Worm (Caenorhabditis elegans) whole organism, late embryonic: ENCODE measurements around the gene K08E4.3.

ENCODE experiments used
- C08G9.2 ChIP-seq: sonication (generic microtip); optimal IDR thresholded peaks from 2 replicates; lab custom pipeline; 2016; ENCODE audit warnings: mild to moderate bottlenecking, missing genetic modification characterization, moderate library complexity, missing compliant biosample characterization
- F13H6.1 ChIP-seq: sonication (generic microtip); optimal IDR thresholded peaks from 2 replicates; lab custom pipeline; 2016; ENCODE audit warnings: missing genetic modification characterization, missing compliant biosample characterization
- K02D7.2 ChIP-seq: sonication (generic microtip); optimal IDR thresholded peaks from 2 replicates; lab custom pipeline; 2017; ENCODE audit warnings: mild to moderate bottlenecking, missing genetic modification characterization, missing compliant biosample characterization
- ahr-1 ChIP-seq: sonication (generic microtip); optimal IDR thresholded peaks from 2 replicates; lab custom pipeline; 2016; ENCODE audit warnings: missing genetic modification characterization, missing compliant biosample characterization
- ama-1 ChIP-seq: fragments of 150-350 bp; optimal IDR thresholded peaks from 2 replicates; lab custom pipeline; 2014
- ceh-14 ChIP-seq: sonication (generic microtip); optimal IDR thresholded peaks from 2 replicates; lab custom pipeline; 2016; ENCODE audit warnings: missing genotype, missing genetic modification characterization, missing compliant biosample characterization
- ceh-2 ChIP-seq: sonication (generic microtip); optimal IDR thresholded peaks from 2 replicates; lab custom pipeline; 2016; ENCODE audit warnings: missing genotype, missing genetic modification characterization, missing compliant biosample characterization
- ceh-24 ChIP-seq: sonication (generic microtip); optimal IDR thresholded peaks from 2 replicates; lab custom pipeline; 2016; ENCODE audit warnings: mild to moderate bottlenecking, missing genetic modification characterization, missing compliant biosample characterization
- ceh-31 ChIP-seq: sonication (generic microtip); optimal IDR thresholded peaks from 2 replicates; lab custom pipeline; 2016; ENCODE audit warnings: missing genetic modification characterization, missing compliant biosample characterization
- ceh-34 ChIP-seq: sonication (generic microtip); optimal IDR thresholded peaks from 2 replicates; lab custom pipeline; 2016; ENCODE audit warnings: mild to moderate bottlenecking, missing genetic modification characterization, missing compliant biosample characterization
- ceh-45 ChIP-seq: fragments of 200-800 bp; sonication (Bioruptor generic); IDR thresholded peaks from 2 replicates; pipeline ENCODE4 v1.3.6; 2022; ENCODE audit warnings: missing genetic modification reagents, missing genetic modification characterization, missing compliant biosample characterization
- dve-1 ChIP-seq: sonication (generic microtip); optimal IDR thresholded peaks from 2 replicates; lab custom pipeline; 2017; ENCODE audit warnings: antibody characterized with exemption, mild to moderate bottlenecking, missing genetic modification characterization, missing compliant biosample characterization
- elt-2 ChIP-seq: sonication (generic microtip); optimal IDR thresholded peaks from 2 replicates; lab custom pipeline; 2016; ENCODE audit warnings: missing genetic modification reagents, missing genetic modification characterization, missing compliant biosample characterization
- elt-4 ChIP-seq: sonication (generic microtip); optimal IDR thresholded peaks from 2 replicates; lab custom pipeline; 2016; ENCODE audit warnings: missing genetic modification characterization, missing compliant biosample characterization
- eyg-1 ChIP-seq: sonication (generic microtip); optimal IDR thresholded peaks from 2 replicates; lab custom pipeline; 2016; ENCODE audit warnings: missing genotype, missing genetic modification characterization, missing compliant biosample characterization
- fax-1 ChIP-seq: sonication (generic microtip); optimal IDR thresholded peaks from 2 replicates; lab custom pipeline; 2016; ENCODE audit warnings: missing genotype, missing genetic modification characterization, missing compliant biosample characterization
- fkh-6 ChIP-seq: sonication (generic microtip); optimal IDR thresholded peaks from 2 replicates; lab custom pipeline; 2016; ENCODE audit warnings: missing genetic modification characterization, missing compliant biosample characterization
- gmeb-2 ChIP-seq: sonication (generic microtip); optimal IDR thresholded peaks from 2 replicates; lab custom pipeline; 2016; ENCODE audit warnings: missing genetic modification characterization, inconsistent platforms, missing compliant biosample characterization
- hlh-15 ChIP-seq: sonication (generic microtip); optimal IDR thresholded peaks from 2 replicates; lab custom pipeline; 2016; ENCODE audit warnings: missing genetic modification characterization, missing compliant biosample characterization
- hlh-30 ChIP-seq: sonication (generic microtip); optimal IDR thresholded peaks from 2 replicates; lab custom pipeline; 2017; ENCODE audit warnings: antibody characterized with exemption, missing genetic modification characterization, missing compliant biosample characterization; ENCODE audit not compliant: insufficient read depth
- hlh-6 ChIP-seq: sonication (generic microtip); optimal IDR thresholded peaks from 2 replicates; lab custom pipeline; 2016; ENCODE audit warnings: missing genotype, missing genetic modification characterization, missing compliant biosample characterization
- lim-6 ChIP-seq: sonication (generic microtip); optimal IDR thresholded peaks from 2 replicates; lab custom pipeline; 2016; ENCODE audit warnings: missing genetic modification characterization, missing compliant biosample characterization
- madf-2 ChIP-seq: sonication (generic microtip); optimal IDR thresholded peaks from 2 replicates; lab custom pipeline; 2017; ENCODE audit warnings: missing genetic modification characterization, missing compliant biosample characterization
- nfya-1 ChIP-seq: sonication (generic microtip); optimal IDR thresholded peaks from 2 replicates; lab custom pipeline; 2017; ENCODE audit warnings: missing genetic modification characterization, mild to moderate bottlenecking, missing compliant biosample characterization, antibody characterized with exemption, moderate library complexity
- nhr-11 ChIP-seq: fragments of 150-350 bp; optimal IDR thresholded peaks from 2 replicates; lab custom pipeline; 2014; ENCODE audit warnings: missing biosample characterization, missing genetic modification characterization
- npax-4 ChIP-seq: sonication (generic microtip); optimal IDR thresholded peaks from 2 replicates; lab custom pipeline; 2016; ENCODE audit warnings: missing genetic modification characterization, missing compliant biosample characterization
- pax-1 ChIP-seq: fragments of 150-350 bp; optimal IDR thresholded peaks from 2 replicates; lab custom pipeline; 2014; ENCODE audit warnings: missing biosample characterization, missing genetic modification characterization
- pha-2 ChIP-seq: sonication (generic microtip); optimal IDR thresholded peaks from 2 replicates; lab custom pipeline; 2017; ENCODE audit warnings: mild to moderate bottlenecking, missing genetic modification characterization, missing compliant biosample characterization
- pha-4 ChIP-seq: fragments of 150-350 bp; optimal IDR thresholded peaks from 2 replicates; lab custom pipeline; 2018; ENCODE audit warnings: missing biosample characterization, missing genetic modification reagents, missing genetic modification characterization
- pqm-1 ChIP-seq: sonication (generic microtip); optimal IDR thresholded peaks from 2 replicates; lab custom pipeline; 2016; ENCODE audit warnings: missing genetic modification characterization, missing compliant biosample characterization
- pros-1 ChIP-seq: fragments of 150-350 bp; optimal IDR thresholded peaks from 2 replicates; lab custom pipeline; 2014; ENCODE audit warnings: missing biosample characterization, missing genetic modification reagents, missing genetic modification characterization
- ref-2 ChIP-seq: sonication (generic microtip); optimal IDR thresholded peaks from 2 replicates; lab custom pipeline; 2016; ENCODE audit warnings: missing genetic modification characterization, missing compliant biosample characterization
- rnt-1 ChIP-seq: sonication (generic microtip); optimal IDR thresholded peaks from 2 replicates; lab custom pipeline; 2016; ENCODE audit warnings: missing genetic modification characterization, missing compliant biosample characterization
- sox-2 ChIP-seq: fragments of 200-800 bp; sonication (Bioruptor generic); IDR thresholded peaks from 2 replicates; pipeline ENCODE4 v1.3.6; 2022; ENCODE audit warnings: missing genetic modification reagents, missing genetic modification characterization, missing compliant biosample characterization
- sox-4 ChIP-seq: sonication (generic microtip); optimal IDR thresholded peaks from 2 replicates; lab custom pipeline; 2017; ENCODE audit warnings: mild to moderate bottlenecking, missing genetic modification characterization, inconsistent platforms, missing compliant biosample characterization
- syd-9 ChIP-seq: sonication (generic microtip); optimal IDR thresholded peaks from 2 replicates; lab custom pipeline; 2016; ENCODE audit warnings: mild to moderate bottlenecking, missing genetic modification characterization, moderate library complexity, missing compliant biosample characterization
- unc-42 ChIP-seq: sonication (generic microtip); optimal IDR thresholded peaks from 2 replicates; lab custom pipeline; 2016; ENCODE audit warnings: missing genotype, missing genetic modification characterization, missing compliant biosample characterization
- unc-55 ChIP-seq: sonication (generic microtip); optimal IDR thresholded peaks from 2 replicates; lab custom pipeline; 2017; ENCODE audit warnings: missing biosample characterization, missing genetic modification reagents, missing genetic modification characterization
- unc-86 ChIP-seq: sonication (generic microtip); optimal IDR thresholded peaks from 2 replicates; lab custom pipeline; 2016; ENCODE audit warnings: missing genetic modification characterization, missing compliant biosample characterization

The K08E4.3 gene

DNA sequence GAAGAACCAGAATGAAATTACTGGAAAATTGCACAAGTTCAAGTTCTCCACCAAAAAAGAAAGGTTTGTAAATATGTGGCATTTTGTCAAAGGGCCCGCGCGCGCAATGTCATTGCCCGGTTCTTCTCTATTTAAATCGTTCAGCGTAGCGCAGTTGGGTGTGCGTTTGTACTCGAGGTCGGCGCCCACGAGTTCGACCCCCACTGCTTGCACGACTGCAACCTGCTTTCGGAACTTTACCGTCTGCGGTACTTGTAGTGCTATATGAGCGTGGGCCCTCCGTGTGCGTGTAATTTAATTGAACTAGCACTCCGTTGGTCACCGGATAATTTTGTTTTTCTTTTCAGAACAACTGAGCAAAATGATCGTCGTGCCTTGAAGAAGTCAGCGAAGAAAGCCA, 29.0 kb downstream of the K08E4.3 start (continued):
- TF ChIP-seq ceh-14: peak; percentile 28
- TF ChIP-seq K02D7.2: peak; percentile 51
- no peak for TF ChIP-seq pax-1 (tag; lab: Kevin White, UChicago)
- TF ChIP-seq dve-1: no peak
- TF ChIP-seq ceh-24: peak; percentile 22
- no peak for TF ChIP-seq unc-42 (tag; lab: Kevin White, UChicago)
- peak; percentile 65 for TF ChIP-seq ceh-2
- no peak for TF ChIP-seq pha-4 (tag; lab: Kevin White, UChicago)
- TF ChIP-seq elt-4: no peak
- TF ChIP-seq pha-2 (tag; lab: Kevin White, UChicago): peak; percentile 60
- no peak for TF ChIP-seq nhr-11
- peak; percentile 68 for TF ChIP-seq hlh-30 (tag; lab: Kevin White, UChicago)
- no peak for TF ChIP-seq unc-55 (GFP tag; lab: Kevin White, UChicago)
- no peak for TF ChIP-seq ama-1 (lab: Kevin White, UChicago)
- peak; percentile 25; the same call in 1 of the 2 replicates for TF ChIP-seq sox-2
- TF ChIP-seq F13H6.1 (tag; lab: Kevin White, UChicago): no peak

DNA sequence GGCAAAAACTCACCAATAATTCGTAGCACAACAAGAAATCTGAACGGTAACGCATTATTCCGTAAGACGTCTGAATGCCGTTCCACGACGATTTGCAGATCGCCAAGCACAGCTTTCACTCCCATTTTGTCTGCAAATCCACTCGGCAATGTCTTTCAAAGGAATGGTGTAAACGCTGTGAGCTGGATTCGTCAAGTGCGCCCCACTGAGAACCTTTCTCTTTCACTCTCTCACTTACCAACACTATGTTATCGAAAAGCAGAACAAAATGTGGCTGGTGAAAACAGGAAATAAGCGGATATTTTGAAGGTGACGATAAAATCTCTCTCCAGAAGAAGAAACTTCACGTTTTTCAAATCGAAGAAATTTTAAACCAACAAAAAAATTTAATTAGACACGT, 31.4 kb downstream of the K08E4.3 start:
- TF ChIP-seq ama-1 (lab: Kevin White, UChicago) (peak; percentile 73), ceh-31 (peak; percentile 35), fax-1 (tag; lab: Kevin White, UChicago) (no peak), nfya-1 (peak; percentile 52)

DNA sequence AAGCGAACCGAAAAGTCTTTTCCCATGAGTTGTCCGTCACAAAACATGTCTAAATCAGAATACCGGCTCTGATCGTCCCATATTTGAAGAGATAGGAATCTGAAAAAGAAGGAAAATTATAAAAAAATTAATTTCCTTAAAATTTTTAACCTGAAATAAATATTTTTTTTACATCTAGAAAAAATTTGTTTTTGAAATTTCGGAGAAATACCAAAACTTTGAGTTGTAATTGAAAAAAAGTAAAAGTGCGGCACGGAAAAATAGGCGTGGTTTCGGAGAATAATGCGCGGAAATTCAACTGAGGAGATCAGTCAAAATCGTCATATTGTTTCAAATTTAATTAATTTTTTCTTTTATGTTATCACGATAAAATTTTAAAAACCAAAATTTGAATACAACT, 32.0 kb downstream of the K08E4.3 start, which contains the start of gene F11A10.6:
F11A10.6 (minus strand) TSS at position 101 of the 400 bp plus-strand sequence.
- TF ChIP-seq hlh-15 (tag; lab: Kevin White, UChicago): no peak
- no peak for TF ChIP-seq madf-2 (tag; lab: Kevin White, UChicago)
- TF ChIP-seq ref-2 (tag; lab: Kevin White, UChicago): no peak
- TF ChIP-seq dve-1: no peak
- TF ChIP-seq gmeb-2 (tag; lab: Kevin White, UChicago): no peak
- TF ChIP-seq, all 69 proteins: peak for 0

DNA sequence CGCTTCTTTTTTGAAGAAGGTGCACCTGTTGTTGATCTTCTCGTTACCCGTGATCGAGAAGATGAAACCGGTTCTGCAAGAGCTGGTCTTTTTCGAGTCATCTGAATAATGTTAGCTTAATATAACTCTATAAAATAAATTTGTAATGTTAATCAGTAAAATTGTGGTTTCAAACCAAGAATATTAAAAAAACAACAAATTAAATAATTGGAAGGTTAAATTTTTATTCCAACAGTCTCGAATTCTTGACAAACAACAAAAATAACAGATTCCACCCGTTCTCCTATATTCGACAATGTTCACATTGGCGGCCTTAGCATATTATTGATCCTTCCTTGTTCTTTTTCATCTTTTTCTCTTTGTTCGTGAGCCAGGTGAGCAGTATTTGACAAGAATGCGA, 34.6 kb downstream of the K08E4.3 start, which contains the start of gene mig-32:
mig-32 (minus strand) TSS at position 101 of the 400 bp plus-strand sequence.
- TF ChIP-seq nfya-1: no peak

DNA sequence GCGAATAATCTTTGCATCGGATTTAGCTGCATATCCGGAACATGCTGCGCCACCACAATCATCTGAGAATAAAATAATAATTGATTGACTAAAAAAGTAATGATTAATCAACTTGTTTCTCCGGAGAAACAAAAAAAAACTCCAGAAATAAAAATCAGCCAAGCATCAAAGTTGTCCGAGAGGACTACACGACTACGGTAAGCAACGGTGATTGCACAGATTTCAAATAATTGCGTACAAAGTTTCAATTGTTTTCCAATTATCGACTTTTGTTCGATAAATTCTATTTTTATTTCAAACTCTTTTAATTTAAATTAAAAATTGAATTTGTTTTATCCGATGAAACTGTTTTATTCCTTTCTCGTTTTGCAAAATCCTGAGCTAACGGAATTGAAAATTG, 35.8 kb downstream of the K08E4.3 start, which contains the start of gene cpsf-4:
cpsf-4 (minus strand) TSS at position 62 of the 400 bp plus-strand sequence.
- TF ChIP-seq npax-4 (tag; lab: Kevin White, UChicago) (no peak), C08G9.2 (tag; lab: Kevin White, UChicago) (no peak), sox-4 (tag; lab: Kevin White, UChicago) (no peak), unc-86 (tag; lab: Kevin White, UChicago) (no peak), eyg-1 (tag; lab: Kevin White, UChicago) (no peak), ahr-1 (no peak), unc-42 (tag; lab: Kevin White, UChicago) (no peak), pqm-1 (tag; lab: Kevin White, UChicago) (no peak), ceh-34 (tag; lab: Kevin White, UChicago) (no peak), elt-2 (no peak), lim-6 (tag; lab: Kevin White, UChicago) (no peak), pros-1 (tag; lab: Kevin White, UChicago) (no peak), fkh-6 (tag; lab: Kevin White, UChicago) (no peak), rnt-1 (no peak), ama-1 (lab: Kevin White, UChicago) (no peak), syd-9 (no peak), hlh-6 (tag; lab: Kevin White, UChicago) (no peak), ceh-45 (no peak)
